Fruit fly (Drosophila melanogaster) whole organism, embryonic: Measurements from ENCODE around the gene Neurochondrin.

Source experiments
- Awh ChIP-seq: fragments of 200-800 bp; sonication (Bioruptor generic); IDR thresholded peaks from 2 replicates; pipeline ENCODE4, ENCODE4 v1.3.6; 2022; ENCODE audit warnings: missing biosample characterization, missing genetic modification characterization
- Bgb ChIP-seq: fragments of 200-800 bp; sonication (Bioruptor generic); IDR thresholded peaks from 2 replicates; pipeline ENCODE4 v1.3.6; 2022; ENCODE audit warnings: missing biosample characterization, missing genetic modification characterization; ENCODE audit not compliant: partially characterized antibody
- CG10321 ChIP-seq: fragments of 200-800 bp; sonication (Bioruptor generic); IDR thresholded peaks from 2 replicates; pipeline ENCODE4 v1.3.6; 2022; ENCODE audit warnings: missing biosample characterization, missing genetic modification characterization
- CG10565 ChIP-seq: fragments of 200-800 bp; sonication (Bioruptor generic); optimal IDR thresholded peaks from 3 replicates; lab custom pipeline; 2016; ENCODE audit warnings: missing biosample characterization, mild to moderate bottlenecking, missing genetic modification characterization
- CG11247 ChIP-seq: fragments of 200-800 bp; sonication (Bioruptor generic); IDR thresholded peaks from 2 replicates; pipeline ENCODE4 v1.3.6; 2022; ENCODE audit warnings: missing biosample characterization, missing genetic modification characterization
- CG11696 ChIP-seq: fragments of 200-800 bp; sonication (Bioruptor generic); IDR thresholded peaks from 2 replicates; pipeline ENCODE4 v1.3.6; 2022; ENCODE audit warnings: missing biosample characterization, missing genetic modification characterization
- CG12219 ChIP-seq: fragments of 200-800 bp; sonication (Bioruptor generic); optimal IDR thresholded peaks from 3 replicates; lab custom pipeline; 2018; ENCODE audit warnings: missing biosample characterization, mild to moderate bottlenecking, missing genetic modification characterization
- CG14441 ChIP-seq: fragments of 200-800 bp; sonication (Bioruptor generic); IDR thresholded peaks from 2 replicates; pipeline ENCODE4 v1.3.6; 2022; ENCODE audit warnings: missing biosample characterization, missing genetic modification characterization
- CG15011 ChIP-seq: fragments of 200-800 bp; sonication (Bioruptor generic); optimal IDR thresholded peaks from 3 replicates; lab custom pipeline; 2018; ENCODE audit warnings: missing biosample characterization, mild to moderate bottlenecking, missing genetic modification characterization
- CG15269 ChIP-seq: fragments of 200-800 bp; sonication (Bioruptor generic); optimal IDR thresholded peaks from 2 replicates; lab custom pipeline; 2018; ENCODE audit warnings: missing biosample characterization, mild to moderate bottlenecking, missing genetic modification characterization, moderate library complexity
- CG15479 ChIP-seq: fragments of 200-800 bp; sonication (Bioruptor generic); optimal IDR thresholded peaks from 3 replicates; lab custom pipeline; 2019; ENCODE audit warnings: missing biosample characterization, mild to moderate bottlenecking, missing genetic modification characterization, moderate library complexity
- CG15601 ChIP-seq: fragments of 200-800 bp; sonication (Bioruptor generic); optimal IDR thresholded peaks from 3 replicates; lab custom pipeline; 2019; ENCODE audit warnings: missing biosample characterization, mild to moderate bottlenecking, missing genetic modification characterization, moderate library complexity
- CG15696 ChIP-seq: fragments of 200-800 bp; sonication (Bioruptor generic); optimal IDR thresholded peaks from 2 replicates; lab custom pipeline; 2019; ENCODE audit warnings: missing biosample characterization, mild to moderate bottlenecking, missing genetic modification characterization, moderate library complexity
- CG18262 ChIP-seq: fragments of 200-800 bp; optimal IDR thresholded peaks from 3 replicates; lab custom pipeline; 2019; ENCODE audit warnings: missing biosample characterization, mild to moderate bottlenecking, missing genetic modification characterization, moderate library complexity
- CG1832 ChIP-seq: fragments of 200-800 bp; sonication (Bioruptor generic); optimal IDR thresholded peaks from 2 replicates; lab custom pipeline; 2017; ENCODE audit warnings: missing biosample characterization, mild to moderate bottlenecking, missing genetic modification characterization, inconsistent platforms
- CG2889 ChIP-seq: fragments of 200-800 bp; sonication (Bioruptor generic); IDR thresholded peaks from 3 replicates; pipeline ENCODE4 v1.3.6; 2022; ENCODE audit warnings: missing biosample characterization, missing genetic modification characterization
- CG33557 ChIP-seq: fragments of 200-800 bp; sonication (Bioruptor generic); optimal IDR thresholded peaks from 2 replicates; lab custom pipeline; 2019; ENCODE audit warnings: missing biosample characterization, mild to moderate bottlenecking, missing genetic modification characterization, moderate library complexity
- CG34224 ChIP-seq: fragments of 200-800 bp; sonication (Bioruptor generic); IDR thresholded peaks from 3 replicates; pipeline ENCODE4 v1.3.6; 2022; ENCODE audit warnings: missing biosample characterization, missing genetic modification characterization; ENCODE audit not compliant: partially characterized antibody
- CG34422 ChIP-seq: fragments of 200-800 bp; sonication (Bioruptor generic); IDR thresholded peaks from 3 replicates; pipeline ENCODE4 v1.3.6; 2022; ENCODE audit warnings: missing biosample characterization, missing genetic modification characterization
- CG7928 ChIP-seq: fragments of 200-800 bp; sonication (Bioruptor generic); optimal IDR thresholded peaks from 2 replicates; lab custom pipeline; 2017; ENCODE audit warnings: missing biosample characterization, mild to moderate bottlenecking, missing genetic modification characterization
- H15 ChIP-seq: fragments of 200-800 bp; sonication (Bioruptor generic); IDR thresholded peaks from 3 replicates; pipeline ENCODE4 v1.3.6; 2022; ENCODE audit warnings: missing biosample characterization, missing genetic modification characterization
- HLH4C ChIP-seq: fragments of 200-800 bp; sonication (Bioruptor generic); IDR thresholded peaks from 3 replicates; pipeline ENCODE4 v1.3.6; 2022; ENCODE audit warnings: missing biosample characterization, missing genetic modification characterization; ENCODE audit not compliant: partially characterized antibody
- Hr78 ChIP-seq, 2 experiments: fragments of 200-800 bp in 1 of 2; fragments of >200 bp in 1 of 2; sonication (Bioruptor generic) in 1 of 2; optimal IDR thresholded peaks; 2 replicates each; lab custom pipeline; 2017 to 2019; ENCODE audit warnings: missing biosample characterization in 2 of 2, missing genetic modification characterization in 2 of 2, mild to moderate bottlenecking in 1 of 2, moderate library complexity in 1 of 2
- Jarid2 ChIP-seq: fragments of 200-800 bp; sonication (Bioruptor generic); optimal IDR thresholded peaks from 3 replicates; lab custom pipeline; 2017; ENCODE audit warnings: mild to moderate bottlenecking, missing biosample characterization, missing genetic modification reagents, missing genetic modification characterization
- Med ChIP-seq: fragments of 200-800 bp; sonication (Bioruptor generic); peaks from one replicate; lab custom pipeline; 2016; ENCODE audit warnings: missing biosample characterization, missing genetic modification characterization, mild to moderate bottlenecking, inconsistent platforms, moderate library complexity
- Nf-YA ChIP-seq: fragments of 200-800 bp; sonication (Bioruptor generic); IDR thresholded peaks from 2 replicates; pipeline ENCODE4 v1.3.6; 2022; ENCODE audit warnings: missing biosample characterization, missing genetic modification characterization
- NfI ChIP-seq: fragments of 200-800 bp; sonication (Bioruptor generic); optimal IDR thresholded peaks from 3 replicates; lab custom pipeline; 2018; ENCODE audit warnings: missing biosample characterization, mild to moderate bottlenecking, missing genetic modification characterization, moderate library complexity
- Pdp1 ChIP-seq, 2 experiments: fragments of 200-800 bp; sonication (Bioruptor generic); optimal IDR thresholded peaks; 3 replicates each; lab custom pipeline; 2016; ENCODE audit warnings: missing biosample characterization in 2 of 2, missing genetic modification characterization in 2 of 2, mild to moderate bottlenecking in 1 of 2, moderate library complexity in 1 of 2
- Sin3A ChIP-seq: fragments of >200 bp; optimal IDR thresholded peaks from 2 replicates; lab custom pipeline; 2018
- Spps ChIP-seq: fragments of 200-800 bp; sonication (Bioruptor generic); optimal IDR thresholded peaks from 2 replicates; lab custom pipeline; 2018; ENCODE audit warnings: missing biosample characterization, mild to moderate bottlenecking, missing genetic modification characterization
- bowl ChIP-seq: fragments of 200-800 bp; sonication (Bioruptor generic); IDR thresholded peaks from 2 replicates; pipeline ENCODE4 v1.3.6; 2022; ENCODE audit warnings: missing biosample characterization, missing genetic modification characterization
- corto ChIP-seq: fragments of 200-800 bp; sonication (Bioruptor generic); optimal IDR thresholded peaks from 2 replicates; lab custom pipeline; 2016; ENCODE audit warnings: missing biosample characterization, mild to moderate bottlenecking, missing genetic modification characterization, moderate library complexity
- crol ChIP-seq: fragments of 200-800 bp; sonication (Bioruptor generic); IDR thresholded peaks from 2 replicates; pipeline ENCODE4 v1.3.6; 2022; ENCODE audit warnings: missing biosample characterization, missing genetic modification characterization
- fu2 ChIP-seq: fragments of 200-800 bp; sonication (Bioruptor generic); optimal IDR thresholded peaks from 2 replicates; lab custom pipeline; 2016; ENCODE audit warnings: missing biosample characterization, missing genetic modification characterization
- gce ChIP-seq: fragments of 200-800 bp; sonication (Bioruptor generic); IDR thresholded peaks from 3 replicates; pipeline ENCODE4 v1.3.6; 2022; ENCODE audit warnings: missing biosample characterization, missing genetic modification characterization
- grau ChIP-seq: fragments of 200-800 bp; optimal IDR thresholded peaks from 3 replicates; lab custom pipeline; 2019; ENCODE audit warnings: missing biosample characterization, mild to moderate bottlenecking, missing genetic modification characterization, moderate library complexity
- hb ChIP-seq: fragments of 200-800 bp; sonication (Bioruptor generic); IDR thresholded peaks from 3 replicates; pipeline ENCODE4 v1.3.6; 2022; ENCODE audit warnings: missing biosample characterization, missing genetic modification characterization; ENCODE audit not compliant: partially characterized antibody
- nau ChIP-seq: fragments of 200-800 bp; sonication (Bioruptor generic); optimal IDR thresholded peaks from 3 replicates; lab custom pipeline; 2017; ENCODE audit warnings: missing biosample characterization, mild to moderate bottlenecking, missing genetic modification characterization, missing genetic modification reagents
- p53 ChIP-seq: fragments of 200-800 bp; sonication (Bioruptor generic); optimal IDR thresholded peaks from 2 replicates; lab custom pipeline; 2016; ENCODE audit warnings: missing biosample characterization, missing genetic modification characterization
- psq ChIP-seq: fragments of 200-800 bp; sonication (Bioruptor generic); optimal IDR thresholded peaks from 2 replicates; lab custom pipeline; 2017; ENCODE audit warnings: missing biosample characterization, missing genetic modification characterization
- sc ChIP-seq, 3 experiments: fragments of >200 bp in 2 of 3; fragments of 200-800 bp in 1 of 3; sonication (Bioruptor generic) in 1 of 3; optimal IDR thresholded peaks; 2 replicates in 2 of 3; 3 replicates in 1 of 3; lab custom pipeline; 2017; ENCODE audit warnings: mild to moderate bottlenecking in 1 of 3, missing biosample characterization in 1 of 3, missing genetic modification characterization in 1 of 3, missing genetic modification reagents in 1 of 3
- sd ChIP-seq: fragments of 200-800 bp; sonication (Bioruptor generic); optimal IDR thresholded peaks from 3 replicates; lab custom pipeline; 2018; ENCODE audit warnings: missing biosample characterization, mild to moderate bottlenecking, missing genetic modification characterization, moderate library complexity
- sens ChIP-seq: fragments of 200-800 bp; sonication (Bioruptor generic); peaks from one replicate; lab custom pipeline; 2016; ENCODE audit warnings: missing biosample characterization, missing genetic modification characterization
- slbo ChIP-seq: fragments of 200-800 bp; sonication (Bioruptor generic); IDR thresholded peaks from 2 replicates; pipeline ENCODE4 v1.3.6; 2022; ENCODE audit warnings: missing biosample characterization, missing genetic modification characterization
- trem ChIP-seq: fragments of 200-800 bp; optimal IDR thresholded peaks from 3 replicates; lab custom pipeline; 2019; ENCODE audit warnings: missing biosample characterization, mild to moderate bottlenecking, missing genetic modification characterization, moderate library complexity
- vfl ChIP-seq: fragments of 200-800 bp; sonication (Bioruptor generic); optimal IDR thresholded peaks from 2 replicates; lab custom pipeline; 2016; ENCODE audit warnings: missing biosample characterization, missing genetic modification characterization
- vvl ChIP-seq: fragments of 200-800 bp; sonication (Bioruptor generic); IDR thresholded peaks from 2 replicates; pipeline ENCODE4 v1.3.6; 2022; ENCODE audit warnings: missing biosample characterization, missing genetic modification characterization
- z ChIP-seq: fragments of 200-800 bp; sonication (Bioruptor generic); IDR thresholded peaks from 3 replicates; pipeline ENCODE4 v1.3.6; 2022; ENCODE audit warnings: missing biosample characterization, missing genetic modification characterization
- zfh1 ChIP-seq: fragments of 200-800 bp; sonication (Bioruptor generic); IDR thresholded peaks from 3 replicates; pipeline ENCODE4 v1.3.6; 2022; ENCODE audit warnings: missing biosample characterization, missing genetic modification characterization

Gene Neurochondrin

DNA sequence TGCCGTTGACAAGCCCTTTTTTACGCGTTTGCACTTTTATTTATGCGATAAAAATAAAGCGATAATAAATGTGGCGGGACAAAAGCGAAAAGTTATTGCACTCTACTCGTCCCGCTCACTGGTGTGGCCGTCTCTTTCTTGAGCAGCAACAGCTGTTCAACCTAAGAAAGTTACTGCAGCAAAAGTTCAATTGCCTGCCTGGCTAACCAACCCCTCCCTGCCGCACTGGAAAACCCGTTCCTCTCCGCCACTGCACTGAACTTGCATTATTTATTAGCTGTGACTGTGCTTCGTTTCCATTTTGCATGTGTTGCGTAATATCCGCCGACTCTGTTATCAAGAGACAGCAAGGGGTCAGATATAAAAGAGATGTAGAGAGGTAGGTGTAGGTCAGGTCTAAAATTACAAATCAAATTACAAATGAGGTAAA lies 46.5 kb upstream of the Neurochondrin start:
- no peak for TF ChIP-seq nau (GFP tag; lab: Kevin White, UChicago)
- peak in 1 of 2 experiments; percentile 66 for TF ChIP-seq Hr78 (GFP tag; optimal IDR thresholded peaks at IDR 0.05; lab: Kevin White, UChicago)
- TF ChIP-seq CG14441 (GFP tag; lab: Robert Waterston, UW), result no peak
- 0 out of 2 replicates have a peak, but pooled peaks have one; percentile 15 for TF ChIP-seq Bgb (GFP tag; lab: Robert Waterston, UW)
- peak; percentile 25; the same call in 1 of the 2 replicates for TF ChIP-seq CG10321 (GFP tag; lab: Robert Waterston, UW)
- TF ChIP-seq trem (tag; lab: Kevin White, UChicago), result no peak
- TF ChIP-seq sens, result peak; percentile 63
- TF ChIP-seq Pdp1 (GFP tag; optimal IDR thresholded peaks at IDR 0.05; lab: Kevin White, UChicago), result peak in 1 of 2 experiments; percentile 77
- peak; percentile 24; the same call in 1 of the 2 replicates for TF ChIP-seq crol
- TF ChIP-seq z (GFP tag; lab: Robert Waterston, UW), result 0 out of 3 replicates have a peak, but pooled peaks have one; percentile 9
- no peak for TF ChIP-seq Sin3A (lab: Kevin White, UChicago)
- TF ChIP-seq CG1832 (GFP tag; lab: Kevin White, UChicago), result peak; percentile 38
- peak; percentile 55 for TF ChIP-seq vvl (GFP tag; lab: Robert Waterston, UW)

DNA sequence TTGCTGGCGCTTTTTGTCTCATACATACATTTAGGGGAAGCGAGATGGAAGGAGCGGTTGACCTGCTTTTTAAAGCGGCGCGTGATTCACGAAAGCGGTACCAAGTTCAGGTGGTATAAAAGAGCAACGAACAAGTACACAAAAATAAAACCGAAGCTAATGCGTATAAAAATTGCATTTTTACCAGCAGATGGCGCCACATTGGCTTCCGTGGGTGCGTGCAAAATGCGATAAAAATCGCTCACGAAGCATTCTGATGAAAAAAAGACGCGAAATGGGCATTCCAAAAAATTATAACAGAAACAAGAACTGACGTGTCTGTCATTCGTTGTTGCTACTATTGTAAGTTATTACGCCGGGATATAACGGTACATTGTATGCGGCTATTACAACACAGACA lies 45.1 kb upstream of the Neurochondrin start:
- TF ChIP-seq fu2 (GFP tag; lab: Kevin White, UChicago), result no peak
- TF ChIP-seq CG11247 (GFP tag; lab: Robert Waterston, UW), result no peak
- no peak for TF ChIP-seq H15 (GFP tag; lab: Robert Waterston, UW)
- no peak for TF ChIP-seq NfI
- TF ChIP-seq sd (tag; lab: Kevin White, UChicago), result peak; percentile 91
- TF ChIP-seq sc (optimal IDR thresholded peaks at IDR 0.05; lab: Kevin White, UChicago), result no peak
- TF ChIP-seq sc (GFP tag; optimal IDR thresholded peaks at IDR 0.05; lab: Kevin White, UChicago), result no peak
- TF ChIP-seq corto, result no peak
- no peak for TF ChIP-seq CG15601
- no peak for TF ChIP-seq slbo
- TF ChIP-seq CG2889 (GFP tag; lab: Robert Waterston, UW), result 0 out of 3 replicates have a peak, but pooled peaks have one; percentile 24
- TF ChIP-seq CG15011, result no peak
- peak; percentile 14 for TF ChIP-seq CG15479
- no peak for TF ChIP-seq HLH4C
- TF ChIP-seq CG18262 (tag; lab: Kevin White, UChicago), result no peak
- no peak for TF ChIP-seq CG33557 (GFP tag; lab: Kevin White, UChicago)
- TF ChIP-seq CG12219 (GFP tag; lab: Kevin White, UChicago), result no peak
- no peak for TF ChIP-seq vfl (GFP tag; lab: Kevin White, UChicago)
- TF ChIP-seq gce, result no peak
- 0 out of 3 replicates have a peak, but pooled peaks have one; percentile 6 for TF ChIP-seq zfh1 (GFP tag; lab: Robert Waterston, UW)
- TF ChIP-seq CG7928 (GFP tag; lab: Kevin White, UChicago), result no peak
- TF ChIP-seq Awh (GFP tag; lab: Robert Waterston, UW), result no peak
- no peak for TF ChIP-seq p53 (GFP tag; lab: Kevin White, UChicago)
- no peak for TF ChIP-seq CG34224 (GFP tag; lab: Robert Waterston, UW)
- no peak for TF ChIP-seq psq
- TF ChIP-seq Jarid2, result no peak
- TF ChIP-seq CG15269 (tag; lab: Kevin White, UChicago), result no peak
- TF ChIP-seq bowl, result no peak
- no peak for TF ChIP-seq CG11696 (GFP tag; lab: Robert Waterston, UW)
- peak; percentile 17 for TF ChIP-seq Med
- no peak for TF ChIP-seq hb (GFP tag; lab: Robert Waterston, UW)
- no peak for TF ChIP-seq Nf-YA (GFP tag; lab: Robert Waterston, UW)
- no peak for TF ChIP-seq CG15696 (tag; lab: Kevin White, UChicago)
- TF ChIP-seq CG34422 (GFP tag; lab: Robert Waterston, UW), result no peak
- TF ChIP-seq grau (tag; lab: Kevin White, UChicago), result no peak
- no peak for TF ChIP-seq CG10565 (GFP tag; lab: Kevin White, UChicago)
- no peak for TF ChIP-seq Spps (tag; lab: Kevin White, UChicago)
